Fruit fly (Drosophila melanogaster) whole organism, embryonic: ENCODE data around the gene RASSF8.

Experiments
- Abd-B ChIP-seq: fragments of 200-800 bp; sonication (Bioruptor generic); optimal IDR thresholded peaks from 2 replicates; lab custom pipeline; 2018; ENCODE audit warnings: missing biosample characterization, mild to moderate bottlenecking, missing genetic modification characterization, moderate library complexity
- Atf3 ChIP-seq: fragments of 200-800 bp; sonication (Bioruptor generic); optimal IDR thresholded peaks from 3 replicates; lab custom pipeline; 2016; ENCODE audit warnings: missing biosample characterization, missing genetic modification characterization
- BEAF-32 ChIP-seq: fragments of 200-800 bp; sonication (Bioruptor generic); optimal IDR thresholded peaks from 3 replicates; lab custom pipeline; 2017; ENCODE audit warnings: missing biosample characterization, missing genetic modification characterization, mild to moderate bottlenecking, moderate library complexity, missing genetic modification reagents
- CG11696 ChIP-seq: fragments of 200-800 bp; sonication (Bioruptor generic); IDR thresholded peaks from 2 replicates; pipeline ENCODE4 v1.3.6; 2022; ENCODE audit warnings: missing biosample characterization, missing genetic modification characterization
- CG12236 ChIP-seq: fragments of 200-800 bp; sonication (Bioruptor generic); optimal IDR thresholded peaks from 2 replicates; lab custom pipeline; 2016; ENCODE audit warnings: missing biosample characterization, missing genetic modification characterization
- CG13624 ChIP-seq: fragments of 200-800 bp; sonication (Bioruptor generic); optimal IDR thresholded peaks from 2 replicates; lab custom pipeline; 2016; ENCODE audit warnings: missing biosample characterization, missing genetic modification characterization
- CG16813 ChIP-seq: fragments of 200-800 bp; sonication (Bioruptor generic); IDR thresholded peaks from 3 replicates; pipeline ENCODE4 v1.3.6; 2022; ENCODE audit warnings: missing biosample characterization, missing genetic modification characterization; ENCODE audit not compliant: partially characterized antibody
- CG17802 ChIP-seq: fragments of 200-800 bp; sonication (Bioruptor generic); optimal IDR thresholded peaks from 2 replicates; lab custom pipeline; 2018; ENCODE audit warnings: missing biosample characterization, mild to moderate bottlenecking, missing genetic modification characterization, moderate library complexity
- CG2120 ChIP-seq: fragments of 200-800 bp; sonication (Bioruptor generic); optimal IDR thresholded peaks from 3 replicates; lab custom pipeline; 2016; ENCODE audit warnings: missing biosample characterization, missing genetic modification characterization
- CG2678 ChIP-seq: fragments of 200-800 bp; sonication (Bioruptor generic); optimal IDR thresholded peaks from 3 replicates; lab custom pipeline; 2019; ENCODE audit warnings: missing biosample characterization, mild to moderate bottlenecking, missing genetic modification characterization, moderate library complexity
- CG30403 ChIP-seq: fragments of 200-800 bp; sonication (Bioruptor generic); optimal IDR thresholded peaks from 3 replicates; lab custom pipeline; 2016; ENCODE audit warnings: missing biosample characterization, missing genetic modification characterization
- CG31224 ChIP-seq: fragments of 200-800 bp; sonication (Bioruptor generic); IDR thresholded peaks from 2 replicates; pipeline ENCODE4 v1.3.6; 2022; ENCODE audit warnings: missing biosample characterization, missing genetic modification characterization
- CG31441 ChIP-seq: fragments of 200-800 bp; sonication (Bioruptor generic); IDR thresholded peaks from 2 replicates; pipeline ENCODE4 v1.3.6; 2022; ENCODE audit warnings: missing biosample characterization, missing genetic modification characterization
- CG34422 ChIP-seq: fragments of 200-800 bp; sonication (Bioruptor generic); IDR thresholded peaks from 3 replicates; pipeline ENCODE4 v1.3.6; 2022; ENCODE audit warnings: missing biosample characterization, missing genetic modification characterization
- CG3847 ChIP-seq: fragments of 200-800 bp; sonication (Bioruptor generic); IDR thresholded peaks from 2 replicates; pipeline ENCODE4 v1.3.6; 2022; ENCODE audit warnings: missing biosample characterization, missing genetic modification characterization
- CG3995 ChIP-seq: fragments of 200-800 bp; sonication (Bioruptor generic); optimal IDR thresholded peaks from 3 replicates; lab custom pipeline; 2016; ENCODE audit warnings: missing biosample characterization, missing genetic modification characterization
- CG6175 ChIP-seq: fragments of 200-800 bp; sonication (Bioruptor generic); IDR thresholded peaks from 3 replicates; pipeline ENCODE4 v1.3.6; 2022; ENCODE audit warnings: missing biosample characterization, missing genetic modification characterization
- CG6689 ChIP-seq: fragments of 200-800 bp; sonication (Bioruptor generic); IDR thresholded peaks from 2 replicates; pipeline ENCODE4 v1.3.6; 2022; ENCODE audit warnings: missing biosample characterization, missing genetic modification characterization
- CG7928 ChIP-seq: fragments of 200-800 bp; sonication (Bioruptor generic); optimal IDR thresholded peaks from 2 replicates; lab custom pipeline; 2017; ENCODE audit warnings: missing biosample characterization, mild to moderate bottlenecking, missing genetic modification characterization
- Deaf1 ChIP-seq: fragments of 200-800 bp; optimal IDR thresholded peaks from 3 replicates; lab custom pipeline; 2019; ENCODE audit warnings: missing biosample characterization, mild to moderate bottlenecking, missing genetic modification characterization, moderate library complexity
- Dip3 ChIP-seq: fragments of 200-800 bp; sonication (Bioruptor generic); optimal IDR thresholded peaks from 3 replicates; lab custom pipeline; 2016; ENCODE audit warnings: missing biosample characterization, missing genetic modification characterization
- Ets65A ChIP-seq: fragments of 200-800 bp; sonication (Bioruptor generic); peaks from one replicate; lab custom pipeline; 2016; ENCODE audit warnings: missing biosample characterization, missing genetic modification characterization
- Fer1 ChIP-seq: fragments of 200-800 bp; sonication (Bioruptor generic); optimal IDR thresholded peaks from 2 replicates; lab custom pipeline; 2017; ENCODE audit warnings: missing biosample characterization, mild to moderate bottlenecking, missing genetic modification characterization
- Fer3 ChIP-seq: fragments of 200-800 bp; sonication (Bioruptor generic); optimal IDR thresholded peaks from 2 replicates; lab custom pipeline; 2018; ENCODE audit warnings: missing biosample characterization, mild to moderate bottlenecking, missing genetic modification characterization, moderate library complexity
- HLH54F ChIP-seq: fragments of 200-800 bp; sonication (Bioruptor generic); optimal IDR thresholded peaks from 3 replicates; lab custom pipeline; 2016; ENCODE audit warnings: missing biosample characterization, missing genetic modification characterization
- HLHmδ ChIP-seq: fragments of 200-800 bp; sonication (Bioruptor generic); optimal IDR thresholded peaks from 2 replicates; lab custom pipeline; 2018; ENCODE audit warnings: missing biosample characterization, mild to moderate bottlenecking, missing genetic modification characterization, moderate library complexity
- HmgD ChIP-seq: fragments of 200-800 bp; sonication (Bioruptor generic); optimal IDR thresholded peaks from 3 replicates; lab custom pipeline; 2016; ENCODE audit warnings: missing biosample characterization, missing genetic modification characterization
- Hmr ChIP-seq: fragments of 200-800 bp; sonication (Bioruptor generic); optimal IDR thresholded peaks from 3 replicates; lab custom pipeline; 2017; ENCODE audit warnings: mild to moderate bottlenecking, missing biosample characterization, missing genetic modification reagents, missing genetic modification characterization
- Kr ChIP-seq: fragments of 200-800 bp; sonication (Bioruptor generic); optimal IDR thresholded peaks from 2 replicates; lab custom pipeline; 2017; ENCODE audit warnings: missing biosample characterization, mild to moderate bottlenecking, missing genetic modification characterization
- Lim3 ChIP-seq: fragments of 200-800 bp; sonication (Bioruptor generic); IDR thresholded peaks from 2 replicates; pipeline ENCODE4 v1.3.6; 2022; ENCODE audit warnings: missing biosample characterization, missing genetic modification characterization
- Stat92E ChIP-seq, 3 experiments: fragments of >200 bp in 2 of 3; fragments of 200-800 bp in 1 of 3; sonication (Bioruptor generic) in 1 of 3; optimal IDR thresholded peaks; 2 replicates each; lab custom pipeline; 2017 to 2019; ENCODE audit warnings: missing biosample characterization in 3 of 3, missing genetic modification characterization in 3 of 3, mild to moderate bottlenecking in 1 of 3, moderate library complexity in 1 of 3
- Tbp ChIP-seq: fragments of >200 bp; optimal IDR thresholded peaks from 2 replicates; lab custom pipeline; 2018; ENCODE audit warnings: missing biosample characterization, missing genetic modification characterization
- ab ChIP-seq: fragments of 200-800 bp; sonication (Bioruptor generic); optimal IDR thresholded peaks from 2 replicates; lab custom pipeline; 2016; ENCODE audit warnings: missing biosample characterization, missing genetic modification characterization
- chinmo ChIP-seq: fragments of 200-800 bp; sonication (Bioruptor generic); IDR thresholded peaks from 4 replicates; pipeline ENCODE4 v1.3.6; 2022; ENCODE audit warnings: missing biosample characterization, missing genetic modification characterization; ENCODE audit not compliant: partially characterized antibody
- crc ChIP-seq: fragments of 200-800 bp; sonication (Bioruptor generic); optimal IDR thresholded peaks from 2 replicates; lab custom pipeline; 2016; ENCODE audit warnings: missing biosample characterization, missing genetic modification characterization
- gfzf ChIP-seq: fragments of 200-800 bp; sonication (Bioruptor generic); optimal IDR thresholded peaks from 2 replicates; lab custom pipeline; 2016; ENCODE audit warnings: missing biosample characterization, mild to moderate bottlenecking, missing genetic modification characterization, moderate library complexity
- ham ChIP-seq: fragments of 200-800 bp; sonication (Bioruptor generic); IDR thresholded peaks from 2 replicates; pipeline ENCODE4 v1.3.6; 2022; ENCODE audit warnings: missing biosample characterization, missing genetic modification characterization
- hb ChIP-seq: fragments of 200-800 bp; sonication (Bioruptor generic); IDR thresholded peaks from 3 replicates; pipeline ENCODE4 v1.3.6; 2022; ENCODE audit warnings: missing biosample characterization, missing genetic modification characterization; ENCODE audit not compliant: partially characterized antibody
- hkb ChIP-seq, 2 experiments: fragments of 200-800 bp in 1 of 2; fragments of >200 bp in 1 of 2; sonication (Bioruptor generic) in 1 of 2; IDR thresholded peaks in 1 of 2; optimal IDR thresholded peaks in 1 of 2; 2 replicates each; pipeline versions ENCODE4 v1.3.6 to Lab custom; 2017 to 2022; ENCODE audit warnings: missing biosample characterization in 1 of 2, missing genetic modification characterization in 1 of 2
- lmd ChIP-seq: fragments of 200-800 bp; sonication (Bioruptor generic); IDR thresholded peaks from 2 replicates; pipeline ENCODE4 v1.3.6; 2022; ENCODE audit warnings: missing biosample characterization, missing genetic modification characterization
- maf-S ChIP-seq: fragments of 200-800 bp; sonication (Bioruptor generic); optimal IDR thresholded peaks from 2 replicates; lab custom pipeline; 2016; ENCODE audit warnings: missing biosample characterization, missing genetic modification characterization
- peb ChIP-seq: fragments of 200-800 bp; sonication (Bioruptor generic); IDR thresholded peaks from 2 replicates; pipeline ENCODE4 v1.3.6; 2022; ENCODE audit warnings: missing biosample characterization, missing genetic modification characterization
- pros ChIP-seq: fragments of 200-800 bp; sonication (Bioruptor generic); optimal IDR thresholded peaks from 3 replicates; lab custom pipeline; 2019; ENCODE audit warnings: missing biosample characterization, mild to moderate bottlenecking, missing genetic modification characterization, moderate library complexity
- shn ChIP-seq: fragments of 200-800 bp; sonication (Bioruptor generic); optimal IDR thresholded peaks from 3 replicates; lab custom pipeline; 2016; ENCODE audit warnings: missing biosample characterization, missing genetic modification characterization
- sim ChIP-seq: fragments of 200-800 bp; sonication (Bioruptor generic); IDR thresholded peaks from 2 replicates; pipeline ENCODE4 v1.3.6; 2022; ENCODE audit warnings: missing biosample characterization, missing genetic modification characterization
- stwl ChIP-seq: fragments of 200-800 bp; sonication (Bioruptor generic); optimal IDR thresholded peaks from 3 replicates; lab custom pipeline; 2018; ENCODE audit warnings: missing biosample characterization, mild to moderate bottlenecking, missing genetic modification characterization, moderate library complexity
- tgo ChIP-seq: fragments of 200-800 bp; sonication (Bioruptor generic); IDR thresholded peaks from 3 replicates; pipeline ENCODE4 v1.3.6; 2022; ENCODE audit warnings: missing biosample characterization, missing genetic modification characterization
- tin ChIP-seq: fragments of 200-800 bp; sonication (Bioruptor generic); optimal IDR thresholded peaks from 3 replicates; lab custom pipeline; 2016; ENCODE audit warnings: missing biosample characterization, missing genetic modification characterization
- tio ChIP-seq: fragments of 200-800 bp; sonication (Bioruptor generic); optimal IDR thresholded peaks from 2 replicates; lab custom pipeline; 2017; ENCODE audit warnings: missing biosample characterization, missing genetic modification characterization, inconsistent platforms
- tna ChIP-seq: fragments of 200-800 bp; sonication (Bioruptor generic); IDR thresholded peaks from 2 replicates; pipeline ENCODE4 v1.3.6; 2022; ENCODE audit warnings: missing biosample characterization, missing genetic modification characterization; ENCODE audit not compliant: partially characterized antibody
- z ChIP-seq: fragments of 200-800 bp; sonication (Bioruptor generic); IDR thresholded peaks from 3 replicates; pipeline ENCODE4 v1.3.6; 2022; ENCODE audit warnings: missing biosample characterization, missing genetic modification characterization

RASSF8 gene

DNA sequence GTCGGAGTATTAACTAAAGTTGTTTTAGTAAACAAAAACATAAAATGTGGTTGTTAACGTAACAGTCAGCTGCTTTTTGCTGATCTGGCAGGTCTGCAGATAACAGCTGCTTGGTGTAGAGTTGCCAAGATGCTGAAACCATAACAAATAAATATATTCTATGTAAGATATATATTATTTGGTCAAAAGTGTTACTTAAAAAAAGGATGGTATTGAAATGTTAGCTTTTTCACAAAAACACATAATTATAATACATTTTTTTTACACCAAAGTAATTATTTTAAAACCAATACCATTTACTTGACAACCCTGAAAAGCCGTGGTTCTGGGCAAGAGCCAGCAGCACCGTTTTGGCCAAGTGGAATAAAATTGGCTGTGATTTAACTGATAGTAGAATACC lies 18.9 kb downstream of the RASSF8 start, which contains the start of the genes CG4743 and Idh3g (continued):
- TF ChIP-seq peb (GFP tag; lab: Robert Waterston, UW), result peak; percentile 94
- TF ChIP-seq CG6175 (GFP tag; lab: Robert Waterston, UW), result peak; percentile 87
- peak; percentile 42 for TF ChIP-seq BEAF-32 (GFP tag; lab: Kevin White, UChicago)
- TF ChIP-seq CG30403, result peak; percentile 97
- TF ChIP-seq Tbp, result no peak
- peak; percentile 89 for TF ChIP-seq CG11696 (GFP tag; lab: Robert Waterston, UW)
- TF ChIP-seq Dip3 (GFP tag; lab: Kevin White, UChicago), result peak; percentile 79
- TF ChIP-seq crc, result peak; percentile 51
- TF ChIP-seq chinmo (GFP tag; lab: Robert Waterston, UW), result no peak
- TF ChIP-seq Fer3, result peak; percentile 98
- peak; percentile 94 for TF ChIP-seq tio
- peak; percentile 97 for TF ChIP-seq Fer1 (GFP tag; lab: Kevin White, UChicago)
- TF ChIP-seq tin (GFP tag; lab: Kevin White, UChicago), result peak; percentile 96
- peak; percentile 96 for TF ChIP-seq tgo
- TF ChIP-seq CG2678, result peak; percentile 98
- TF ChIP-seq maf-S (GFP tag; lab: Kevin White, UChicago), result peak; percentile 79
- peak; percentile 91 for TF ChIP-seq CG31224
- peak; percentile 97 for TF ChIP-seq Hmr (GFP tag; lab: Kevin White, UChicago)
- TF ChIP-seq HLHmδ, result no peak
- peak; percentile 95 for TF ChIP-seq lmd (GFP tag; lab: Robert Waterston, UW)
- peak; percentile 77 for TF ChIP-seq CG13624
- TF ChIP-seq HLH54F (GFP tag; lab: Kevin White, UChicago), result peak; percentile 79
- TF ChIP-seq CG3995 (GFP tag; lab: Kevin White, UChicago), result peak; percentile 74
- peak; percentile 93 for TF ChIP-seq CG2120 (GFP tag; lab: Kevin White, UChicago)
- TF ChIP-seq CG34422, result peak; percentile 97
- peak; percentile 62 for TF ChIP-seq Atf3 (GFP tag; lab: Kevin White, UChicago)
- peak; percentile 24 for TF ChIP-seq shn (GFP tag; lab: Kevin White, UChicago)
- TF ChIP-seq Kr (GFP tag; lab: Kevin White, UChicago), result peak; percentile 32
- peak; percentile 96 for TF ChIP-seq CG3847 (GFP tag; lab: Robert Waterston, UW)
- no peak for TF ChIP-seq tna (GFP tag; lab: Robert Waterston, UW)
- peak; percentile 95 for TF ChIP-seq sim (GFP tag; lab: Robert Waterston, UW)
- TF ChIP-seq CG31441 (GFP tag; lab: Robert Waterston, UW), result peak; percentile 99
- no peak for TF ChIP-seq ab (GFP tag; lab: Kevin White, UChicago)
- TF ChIP-seq CG6689, result peak; percentile 97
- no peak for TF ChIP-seq gfzf (GFP tag; lab: Kevin White, UChicago)
- TF ChIP-seq Ets65A (GFP tag; lab: Kevin White, UChicago), result peak; percentile 92
- peak; percentile 75 for TF ChIP-seq Lim3 (GFP tag; lab: Robert Waterston, UW)
- TF ChIP-seq pros (GFP tag; lab: Kevin White, UChicago), result peak; percentile 77
- peak; percentile 91 for TF ChIP-seq stwl (tag; lab: Kevin White, UChicago)
- TF ChIP-seq Stat92E (GFP tag; optimal IDR thresholded peaks at IDR 0.05; lab: Kevin White, UChicago), result peak in 1 of 3 experiments; percentile 92
- no peak for TF ChIP-seq HmgD (GFP tag; lab: Kevin White, UChicago)
- peak; percentile 36; the same call in 2 of the 3 replicates for TF ChIP-seq CG16813
- no peak for TF ChIP-seq hkb (optimal IDR thresholded peaks at IDR 0.05; lab: Kevin White, UChicago)
- peak; percentile 97 for TF ChIP-seq hkb (GFP tag; IDR thresholded peaks at IDR 0.05; lab: Robert Waterston, UW)
- TF ChIP-seq CG7928 (GFP tag; lab: Kevin White, UChicago), result peak; percentile 76
- peak; percentile 99 for TF ChIP-seq Abd-B (GFP tag; lab: Kevin White, UChicago)
- peak; percentile 67; the same call in 1 of the 3 replicates for TF ChIP-seq z (GFP tag; lab: Robert Waterston, UW)
- peak; percentile 53 for TF ChIP-seq CG12236 (GFP tag; lab: Kevin White, UChicago)
- TF ChIP-seq ham, result peak; percentile 72; the same call in 1 of the 2 replicates
- peak; percentile 75 for TF ChIP-seq CG17802 (tag; lab: Kevin White, UChicago)
- no peak for TF ChIP-seq hb (GFP tag; lab: Robert Waterston, UW)
- TF ChIP-seq Deaf1 (tag; lab: Kevin White, UChicago), result peak; percentile 82
